Fruit fly (Drosophila melanogaster) whole organism: ENCODE results near the gene CG14402.

Experiments
- CG8478 ChIP-seq: fragments of >200 bp; optimal IDR thresholded peaks from 2 replicates; lab custom pipeline; 2018; ENCODE audit warnings: inconsistent platforms
- Dll ChIP-seq: fragments of >200 bp; optimal IDR thresholded peaks from 2 replicates; lab custom pipeline; 2017
- EcR ChIP-seq, 2 experiments: fragments of >200 bp; optimal IDR thresholded peaks; 2 replicates each; lab custom pipeline; 2017; ENCODE audit warnings: missing biosample characterization in 2 of 2, missing genetic modification characterization in 2 of 2, missing genetic modification reagents in 2 of 2
- psq ChIP-seq: fragments of >200 bp; optimal IDR thresholded peaks from 2 replicates; lab custom pipeline; 2017

dm6 chr2L:20881353-20882079, 32.4 kb downstream of the CG14402 start:
- TF ChIP-seq psq (lab: Kevin White, UChicago) (no peak), Dll (lab: Kevin White, UChicago) (no peak), CG8478 (lab: Kevin White, UChicago) (no peak), EcR (GFP tag; optimal IDR thresholded peaks at IDR 0.05; lab: Kevin White, UChicago) (no peak)
